Fruit fly (Drosophila melanogaster) whole organism, larva: Measurements from ENCODE around the gene Ppm1.

Source experiments
- noc ChIP-seq: fragments of 200-800 bp; sonication (Bioruptor generic); optimal IDR thresholded peaks from 3 replicates; lab custom pipeline; 2019; ENCODE audit warnings: missing biosample characterization, mild to moderate bottlenecking, missing genetic modification characterization, moderate library complexity

Ppm1 gene

dm6 chr3L:581037-581436 is at the start of gene Ppm1:
Ppm1 (plus strand) TSS chr3L:581337.
- no peak for TF ChIP-seq noc (tag; lab: Kevin White, UChicago)

- TF ChIP-seq noc (tag; lab: Kevin White, UChicago): no peak
These were observed 47.3 kb upstream of the Ppm1 start for dm6 chr3L:533807-534206.

- TF ChIP-seq noc (tag; lab: Kevin White, UChicago): no peak
These were observed 45.0 kb upstream of the Ppm1 start for dm6 chr3L:536104-536503.

DNA sequence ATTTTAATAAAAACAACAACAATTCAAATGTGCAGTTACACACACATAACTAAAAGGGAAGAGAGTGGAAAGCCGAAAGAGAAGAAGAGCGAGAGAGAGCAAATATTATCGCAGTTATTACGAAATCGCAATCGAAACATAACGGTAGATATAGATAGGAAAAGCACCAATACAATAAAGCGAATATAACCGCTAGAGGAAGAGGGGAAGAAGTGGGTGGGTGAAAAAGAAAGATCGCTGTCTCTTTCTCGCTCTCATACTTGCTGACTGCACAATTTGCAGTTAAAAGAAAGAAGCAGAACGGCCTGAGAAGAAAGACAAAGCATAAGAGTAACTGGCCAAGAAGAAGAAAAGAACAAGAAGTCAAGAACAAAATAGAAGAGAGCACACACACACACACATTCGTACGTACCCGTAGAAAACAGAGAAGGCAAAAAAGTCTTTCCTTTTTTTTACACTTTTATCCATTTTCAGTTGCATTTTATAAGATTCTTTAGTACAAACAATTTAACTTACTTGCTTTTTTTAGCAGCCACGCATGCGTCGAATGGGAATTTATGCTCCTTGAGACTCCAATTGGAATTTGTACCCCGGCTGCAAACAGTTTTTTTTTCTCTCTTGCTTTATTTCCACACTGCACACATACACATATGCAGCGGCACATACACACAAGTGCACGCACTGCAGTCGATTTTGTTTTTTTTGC is 41.6 kb upstream of the Ppm1 start:
- TF ChIP-seq noc (tag; lab: Kevin White, UChicago): no peak

dm6 chr3L:540089-540407 is 41.1 kb upstream of the Ppm1 start:
- TF ChIP-seq noc (tag; lab: Kevin White, UChicago): no peak

- peak; percentile 26 for TF ChIP-seq noc (tag; lab: Kevin White, UChicago)
These were observed 40.6 kb upstream of the Ppm1 start, which contains the start of the genes klar and BORCS6 for dm6 chr3L:540432-540973. klar (minus strand) TSS chr3L:540614. BORCS6 (plus strand) TSS chr3L:540851.

DNA sequence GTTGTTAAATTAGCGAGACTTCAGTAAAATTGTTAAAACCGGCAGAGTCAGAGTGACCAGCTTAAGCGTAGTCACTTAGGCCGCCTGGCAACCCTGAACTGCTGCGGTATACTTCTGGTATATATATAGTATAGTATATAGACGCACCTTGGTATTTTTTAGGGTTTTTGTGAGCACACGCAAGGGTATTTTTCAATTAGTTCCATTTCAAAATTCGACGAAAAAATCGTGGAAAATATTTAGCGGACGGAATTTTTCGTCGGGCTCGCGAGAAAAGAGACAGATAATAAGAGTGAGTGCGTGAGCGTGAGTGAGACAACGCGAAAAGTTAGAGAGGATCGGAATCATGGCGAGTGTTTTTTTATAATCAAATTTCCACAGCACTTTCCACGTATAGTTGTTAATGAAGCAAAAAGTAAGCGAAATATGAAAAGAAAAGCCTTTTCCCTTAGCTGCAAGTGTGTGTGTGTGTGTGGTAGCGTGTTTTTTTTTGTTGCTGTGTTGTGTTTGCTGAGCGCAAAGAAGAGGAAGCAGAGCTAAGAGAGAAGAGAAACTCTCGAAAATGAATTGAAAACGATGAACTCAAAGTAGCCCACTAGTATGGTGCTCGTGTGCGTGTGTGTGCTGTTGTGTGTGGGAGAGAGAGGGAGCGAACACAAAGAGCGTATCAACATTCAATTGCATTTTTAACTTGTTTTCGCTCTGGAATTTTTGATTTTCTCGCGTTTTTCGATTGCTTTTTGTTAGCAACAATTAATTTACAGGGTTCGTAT is 38.1 kb upstream of the Ppm1 start, which contains the start of the genes Cypl and Hipk:
TSS of gene Cypl (minus strand) at position 69 of the 773 bp plus-strand sequence.
TSS of gene Hipk (plus strand) at position 198 of the 773 bp plus-strand sequence.
- TF ChIP-seq noc (tag; lab: Kevin White, UChicago): peak; percentile 59

dm6 chr3L:544203-544602 is 36.9 kb upstream of the Ppm1 start:
- no peak for TF ChIP-seq noc (tag; lab: Kevin White, UChicago)

DNA sequence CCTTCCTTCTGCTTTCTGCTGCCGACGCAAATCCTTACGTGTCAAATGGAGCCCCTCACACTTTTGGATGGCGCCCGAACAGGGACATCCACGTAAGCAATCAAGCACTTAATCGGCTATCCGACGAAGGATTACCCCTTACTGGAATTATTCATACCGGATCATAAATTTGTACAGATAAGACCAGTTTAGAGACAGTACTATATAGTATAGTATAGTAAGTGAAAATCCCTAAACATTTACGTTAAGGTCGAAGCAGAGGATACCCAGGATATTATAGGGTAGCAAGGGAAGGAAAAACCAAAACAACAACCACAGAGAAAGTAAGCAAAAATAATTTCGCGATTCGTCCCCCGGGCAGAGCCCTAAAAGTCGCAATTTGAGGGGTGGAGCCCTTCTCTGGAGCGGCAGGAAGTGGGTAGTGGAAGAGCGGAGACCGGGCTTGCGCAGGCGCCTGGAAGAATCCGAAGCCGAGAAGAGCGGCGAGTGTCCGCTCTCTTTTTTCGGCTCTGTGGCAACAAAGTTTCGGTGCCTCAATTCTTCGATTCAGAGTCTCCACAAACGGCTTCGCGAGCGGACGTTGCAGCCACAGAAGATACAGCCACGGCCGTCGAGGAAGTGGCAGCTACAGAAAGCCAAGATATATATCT is 35.5 kb upstream of the Ppm1 start:
- peak; percentile 41 for TF ChIP-seq noc (tag; lab: Kevin White, UChicago)

- peak; percentile 96 for TF ChIP-seq noc (tag; lab: Kevin White, UChicago)
These were observed 34.2 kb upstream of the Ppm1 start for dm6 chr3L:546819-547441.

- peak; percentile 68 for TF ChIP-seq noc (tag; lab: Kevin White, UChicago)
These were observed 32.6 kb upstream of the Ppm1 start for dm6 chr3L:548304-549198.

dm6 chr3L:550082-550827 is 30.9 kb upstream of the Ppm1 start:
- TF ChIP-seq noc (tag; lab: Kevin White, UChicago): no peak

DNA sequence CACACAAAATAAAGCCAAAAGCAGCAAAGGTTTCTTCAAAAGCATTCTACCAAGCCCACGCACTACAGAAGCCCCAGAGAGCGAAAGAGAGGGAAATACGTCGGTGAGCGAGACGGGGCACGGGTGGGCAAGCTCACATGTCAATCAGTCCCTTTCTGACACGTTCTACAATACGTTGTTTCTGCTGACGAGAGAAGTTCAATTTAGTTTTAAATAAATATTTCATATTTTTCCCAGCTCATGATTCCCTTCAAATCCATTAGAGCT is 30.4 kb upstream of the Ppm1 start:
- no peak for TF ChIP-seq noc (tag; lab: Kevin White, UChicago)

DNA sequence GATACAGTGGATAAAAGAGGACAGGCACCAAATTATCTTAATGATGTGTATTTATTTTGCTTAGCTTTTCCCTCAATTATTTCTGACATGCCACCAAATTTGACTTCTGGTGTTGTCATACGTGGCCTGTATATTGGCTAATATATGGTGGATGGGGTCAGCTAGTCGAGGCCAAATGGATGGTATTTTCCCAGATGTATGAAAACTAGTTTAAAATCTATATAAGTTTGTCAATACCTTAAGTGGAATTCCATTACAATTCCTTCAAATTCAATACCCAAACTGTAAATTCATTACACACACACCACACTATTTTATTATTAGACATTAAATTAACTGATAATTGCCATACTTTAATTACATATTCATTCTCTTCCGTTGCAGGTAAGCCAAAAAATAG is 29.3 kb upstream of the Ppm1 start:
- TF ChIP-seq noc (tag; lab: Kevin White, UChicago): no peak
